Fruit fly (Drosophila melanogaster) S2 (cell line): ENCODE data around the gene lsn.

ENCODE experiments used
- CG8478 ChIP-seq: fragments of >200 bp; optimal IDR thresholded peaks from 2 replicates; lab custom pipeline; 2018
- CTCF ChIP-seq, 2 experiments: fragments of >200 bp; optimal IDR thresholded peaks; 2 replicates each; lab custom pipeline; 2018

- TF ChIP-seq CTCF (optimal IDR thresholded peaks at IDR 0.05; lab: Kevin White, UChicago) (no peak), CG8478 (no peak)
These were observed 41.9 kb upstream of the lsn start for dm6 chr3R:21823076-21823475.
